Fruit fly (Drosophila melanogaster) whole organism, pupa: ENCODE data around the gene CG31871.

ENCODE experiments used
- CG10348 ChIP-seq: fragments of 200-800 bp; sonication (Bioruptor generic); IDR thresholded peaks from 2 replicates; pipeline ENCODE4 v1.3.6; 2022; ENCODE audit warnings: missing biosample characterization, missing genetic modification characterization
- CG12605 ChIP-seq: fragments of 200-800 bp; sonication (Bioruptor generic); IDR thresholded peaks from 2 replicates; pipeline ENCODE4 v1.3.6; 2022; ENCODE audit warnings: missing biosample characterization, missing genetic modification characterization
- CG13204 ChIP-seq: fragments of 200-800 bp; sonication (Bioruptor generic); optimal IDR thresholded peaks from 2 replicates; lab custom pipeline; 2018; ENCODE audit warnings: missing biosample characterization, mild to moderate bottlenecking, missing genetic modification characterization, moderate library complexity
- CG14655 ChIP-seq: fragments of 200-800 bp; sonication (Bioruptor generic); optimal IDR thresholded peaks from 3 replicates; lab custom pipeline; 2017; ENCODE audit warnings: mild to moderate bottlenecking, missing biosample characterization, missing genetic modification reagents, missing genetic modification characterization
- CG15710 ChIP-seq: fragments of 200-800 bp; sonication (Bioruptor generic); optimal IDR thresholded peaks from 2 replicates; lab custom pipeline; 2018; ENCODE audit warnings: missing biosample characterization, mild to moderate bottlenecking, missing genetic modification characterization, moderate library complexity
- CG17806 ChIP-seq: fragments of 200-800 bp; sonication (Bioruptor generic); optimal IDR thresholded peaks from 2 replicates; lab custom pipeline; 2018; ENCODE audit warnings: missing biosample characterization, mild to moderate bottlenecking, missing genetic modification characterization, moderate library complexity
- CG32121 ChIP-seq: fragments of 200-800 bp; sonication (Bioruptor generic); IDR thresholded peaks from 2 replicates; pipeline ENCODE4 v1.3.6; 2022; ENCODE audit warnings: missing biosample characterization, missing genetic modification characterization
- CG34367 ChIP-seq: fragments of 200-800 bp; sonication (Bioruptor generic); optimal IDR thresholded peaks from 2 replicates; lab custom pipeline; 2018; ENCODE audit warnings: missing biosample characterization, mild to moderate bottlenecking, missing genetic modification characterization
- CG8159 ChIP-seq: fragments of 200-800 bp; sonication (Bioruptor generic); optimal IDR thresholded peaks from 3 replicates; lab custom pipeline; 2018; ENCODE audit warnings: missing biosample characterization, mild to moderate bottlenecking, missing genetic modification characterization, moderate library complexity
- CG8301 ChIP-seq: fragments of 200-800 bp; sonication (Bioruptor generic); optimal IDR thresholded peaks from 2 replicates; lab custom pipeline; 2018; ENCODE audit warnings: missing biosample characterization, mild to moderate bottlenecking, missing genetic modification characterization
- CG9948 ChIP-seq: fragments of 200-800 bp; sonication (Bioruptor generic); optimal IDR thresholded peaks from 2 replicates; lab custom pipeline; 2018; ENCODE audit warnings: missing biosample characterization, mild to moderate bottlenecking, missing genetic modification characterization, moderate library complexity
- D1 ChIP-seq: fragments of 200-800 bp; sonication (Bioruptor generic); optimal IDR thresholded peaks from 2 replicates; lab custom pipeline; 2018; ENCODE audit warnings: missing biosample characterization, mild to moderate bottlenecking, missing genetic modification characterization, moderate library complexity
- EcR ChIP-seq: fragments of 200-800 bp; sonication (Bioruptor generic); optimal IDR thresholded peaks from 3 replicates; lab custom pipeline; 2019; ENCODE audit warnings: missing biosample characterization, missing genetic modification characterization, mild to moderate bottlenecking, moderate library complexity, missing genetic modification reagents
- Ets98B ChIP-seq: fragments of 200-800 bp; sonication (Bioruptor generic); IDR thresholded peaks from 2 replicates; pipeline ENCODE4 v1.3.6; 2022; ENCODE audit warnings: missing biosample characterization, missing genetic modification characterization
- Pif1A ChIP-seq: fragments of 200-800 bp; sonication (Bioruptor generic); optimal IDR thresholded peaks from 3 replicates; lab custom pipeline; 2016; ENCODE audit warnings: missing biosample characterization, missing genetic modification characterization
- Pif1B ChIP-seq: fragments of 200-800 bp; sonication (Bioruptor generic); optimal IDR thresholded peaks from 3 replicates; lab custom pipeline; 2016; ENCODE audit warnings: missing biosample characterization, missing genetic modification characterization
- Snoo ChIP-seq: fragments of 200-800 bp; sonication (Bioruptor generic); optimal IDR thresholded peaks from 3 replicates; lab custom pipeline; 2017; ENCODE audit warnings: missing biosample characterization, mild to moderate bottlenecking, missing genetic modification characterization, inconsistent platforms
- fd96Ca ChIP-seq: fragments of 200-800 bp; sonication (Bioruptor generic); IDR thresholded peaks from 3 replicates; pipeline ENCODE4 v1.3.6; 2022; ENCODE audit warnings: missing biosample characterization, missing genetic modification characterization
- gl ChIP-seq: fragments of 200-800 bp; sonication (Bioruptor generic); optimal IDR thresholded peaks from 2 replicates; lab custom pipeline; 2018; ENCODE audit warnings: missing biosample characterization, mild to moderate bottlenecking, missing genetic modification characterization
- rn ChIP-seq: fragments of 200-800 bp; sonication (Bioruptor generic); IDR thresholded peaks from 2 replicates; pipeline ENCODE4 v1.3.6; 2022; ENCODE audit warnings: missing biosample characterization, missing genetic modification characterization

Gene CG31871

DNA sequence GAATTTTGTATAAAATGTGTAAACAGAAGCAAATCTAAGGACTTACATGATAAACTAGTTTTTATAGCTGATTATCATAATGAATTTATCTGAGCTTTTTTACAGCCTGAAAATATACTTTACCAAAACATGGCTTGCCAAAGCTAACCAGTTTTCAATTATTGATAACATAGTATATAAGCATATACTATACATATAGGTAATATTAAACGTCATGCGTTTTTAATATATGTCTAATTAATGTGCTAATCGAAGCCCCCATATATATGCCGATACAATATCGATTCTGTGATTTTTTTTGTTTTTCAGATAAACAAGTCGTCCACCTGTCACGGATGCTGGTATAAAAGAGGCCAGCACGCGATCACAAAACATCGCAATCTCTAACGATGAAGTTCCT lies 19.7 kb downstream of the CG31871 start, which contains the start of gene CG17107:
CG17107 (plus strand) TSS at position 301 of the 400 bp plus-strand sequence.
- TF ChIP-seq Pif1A (no peak), rn (GFP tag; lab: Robert Waterston, UW) (no peak), fd96Ca (GFP tag; lab: Robert Waterston, UW) (no peak), EcR (no peak), CG17806 (tag; lab: Kevin White, UChicago) (no peak), Ets98B (GFP tag; lab: Robert Waterston, UW) (no peak)

DNA sequence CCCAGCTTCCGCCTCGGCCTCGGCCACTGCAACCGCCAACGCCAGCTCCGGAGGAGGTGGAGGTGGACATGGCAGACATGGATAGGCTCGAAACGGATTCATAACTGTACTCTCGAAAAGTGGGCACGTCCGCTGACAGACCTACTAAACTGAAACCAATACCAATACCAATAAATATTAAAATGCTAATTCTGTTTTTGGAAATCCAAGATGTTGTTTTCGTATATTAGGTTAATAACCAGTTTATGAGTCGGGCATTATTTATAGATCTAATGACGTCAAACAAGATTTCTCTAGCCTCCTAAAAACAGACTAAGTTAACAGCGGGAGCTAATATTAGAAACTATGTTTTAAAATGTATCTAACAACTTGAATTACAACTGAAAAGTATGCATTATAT lies 20.3 kb downstream of the CG31871 start:
- TF ChIP-seq D1 (no peak), CG34367 (no peak), CG8159 (tag; lab: Kevin White, UChicago) (no peak), CG32121 (GFP tag; lab: Robert Waterston, UW) (no peak), gl (tag; lab: Kevin White, UChicago) (no peak), fd96Ca (GFP tag; lab: Robert Waterston, UW) (no peak), CG9948 (tag; lab: Kevin White, UChicago) (no peak), CG13204 (GFP tag; lab: Kevin White, UChicago) (no peak), Pif1A (no peak), CG17806 (tag; lab: Kevin White, UChicago) (no peak), EcR (no peak), rn (GFP tag; lab: Robert Waterston, UW) (no peak), CG10348 (GFP tag; lab: Robert Waterston, UW) (no peak)

DNA sequence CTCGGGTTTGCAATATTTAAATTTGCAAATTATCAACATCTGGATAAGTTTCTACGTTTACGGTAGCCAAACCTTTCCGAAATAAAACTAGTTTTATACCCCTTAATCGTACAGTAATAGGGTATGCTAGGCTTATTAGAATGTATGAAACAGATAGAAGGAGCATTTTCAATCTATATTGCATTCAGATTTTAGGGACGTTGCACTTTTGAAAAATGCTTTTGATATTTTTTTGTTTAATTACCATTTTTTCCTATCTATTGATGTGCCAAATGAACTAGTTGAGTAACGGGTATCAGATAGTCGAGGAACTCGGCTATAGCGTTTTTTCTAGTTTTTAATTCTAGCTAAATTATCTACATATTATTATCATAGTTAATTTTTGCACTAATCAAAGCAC lies 21.0 kb downstream of the CG31871 start:
- TF ChIP-seq CG8301 (tag; lab: Kevin White, UChicago) (no peak), CG10348 (GFP tag; lab: Robert Waterston, UW) (no peak)

DNA sequence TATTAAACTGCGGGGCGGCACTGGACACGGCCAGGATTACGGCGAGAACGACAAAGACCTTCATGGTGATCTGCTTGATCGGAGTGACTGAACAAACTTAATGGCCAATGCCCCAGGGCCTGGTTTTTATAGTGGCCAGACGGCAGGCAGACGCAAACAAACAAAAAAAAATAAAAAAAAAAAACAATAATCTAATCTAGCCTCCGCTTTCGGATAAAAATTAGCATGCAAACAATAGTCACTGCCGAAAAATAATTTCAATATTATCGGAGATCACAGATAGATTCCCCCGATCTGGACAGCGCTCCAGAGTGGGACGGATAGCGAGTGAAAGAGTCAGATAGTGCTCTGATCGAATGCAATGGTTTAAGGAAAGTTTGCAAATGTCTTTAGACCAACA lies 22.4 kb downstream of the CG31871 start, which contains the start of gene CG7299:
CG7299 (minus strand) TSS at position 101 of the 400 bp plus-strand sequence.
- TF ChIP-seq CG14655 (GFP tag; lab: Kevin White, UChicago) (no peak), gl (tag; lab: Kevin White, UChicago) (no peak)

DNA sequence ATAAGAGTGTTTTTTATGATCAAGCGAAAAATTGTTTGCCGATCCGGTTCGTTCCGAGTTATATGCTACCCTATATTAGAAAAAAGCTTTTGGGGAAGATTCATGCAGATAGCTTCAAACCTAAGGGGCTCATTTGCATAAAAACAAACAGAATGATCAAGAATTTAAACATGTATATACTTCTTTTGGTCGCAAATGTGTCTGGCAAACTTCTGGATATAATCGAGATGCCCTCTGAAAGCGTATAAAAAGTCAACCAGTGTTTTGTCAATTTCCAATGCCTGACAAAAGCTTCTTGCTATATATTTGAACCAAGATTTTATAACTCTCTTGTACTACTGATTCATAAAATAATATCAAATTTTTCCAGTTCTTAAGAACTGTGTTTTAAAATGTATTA lies 23.8 kb downstream of the CG31871 start:
- no peak for TF ChIP-seq Pif1A
- TF ChIP-seq CG8301 (tag; lab: Kevin White, UChicago), result no peak
- no peak for TF ChIP-seq CG8159 (tag; lab: Kevin White, UChicago)
- no peak for TF ChIP-seq rn (GFP tag; lab: Robert Waterston, UW)
- no peak for TF ChIP-seq Pif1B (GFP tag; lab: Kevin White, UChicago)
- TF ChIP-seq CG9948 (tag; lab: Kevin White, UChicago), result no peak
- no peak for TF ChIP-seq EcR
- TF ChIP-seq Ets98B (GFP tag; lab: Robert Waterston, UW), result no peak
- no peak for TF ChIP-seq CG14655 (GFP tag; lab: Kevin White, UChicago)

DNA sequence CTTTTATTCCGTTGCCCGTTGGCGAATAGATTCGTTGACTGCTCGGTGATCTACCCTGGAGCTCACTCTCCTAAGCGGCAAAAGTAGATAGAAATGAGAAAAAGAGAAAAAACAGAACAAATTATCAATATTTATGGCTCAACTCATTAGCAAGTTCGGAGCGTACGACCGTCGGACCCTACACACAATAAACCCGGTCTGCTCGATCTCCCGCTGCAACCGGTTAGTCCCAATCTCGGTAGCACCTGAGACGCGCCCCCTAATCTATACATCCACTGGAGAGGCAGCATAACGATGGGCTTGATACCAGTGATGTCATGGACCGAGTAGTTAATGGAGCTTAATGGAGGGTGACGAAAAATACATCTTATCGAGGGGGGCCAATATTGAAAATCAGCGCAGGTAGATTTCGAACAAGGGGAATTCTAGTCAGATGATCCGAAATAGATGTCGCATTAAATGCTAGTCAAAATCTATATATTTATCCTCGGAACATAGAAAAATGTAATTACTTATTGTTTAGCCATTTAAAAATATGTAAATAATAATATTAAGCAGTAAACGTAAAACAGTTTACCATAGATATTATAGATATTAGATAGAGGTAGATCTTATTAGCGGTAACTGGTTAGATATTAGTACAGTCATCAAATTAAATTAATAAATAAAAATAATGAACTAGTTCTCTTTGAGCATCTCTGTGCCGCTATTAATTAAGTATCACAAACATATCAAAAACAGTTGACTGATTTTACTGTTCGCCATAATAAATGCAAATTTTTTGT lies 25.3 kb downstream of the CG31871 start, which contains the start of gene CG7296:
CG7296 (minus strand) TSS at position 58 of the 785 bp plus-strand sequence.
- TF ChIP-seq CG8301 (tag; lab: Kevin White, UChicago) (no peak), Ets98B (GFP tag; lab: Robert Waterston, UW) (no peak), Snoo (tag; lab: Kevin White, UChicago) (no peak), fd96Ca (GFP tag; lab: Robert Waterston, UW) (no peak), CG12605 (no peak), Pif1A (no peak), CG15710 (no peak), gl (tag; lab: Kevin White, UChicago) (no peak), CG10348 (GFP tag; lab: Robert Waterston, UW) (no peak), CG34367 (no peak), EcR (no peak), rn (GFP tag; lab: Robert Waterston, UW) (no peak), D1 (no peak), CG32121 (GFP tag; lab: Robert Waterston, UW) (no peak)

DNA sequence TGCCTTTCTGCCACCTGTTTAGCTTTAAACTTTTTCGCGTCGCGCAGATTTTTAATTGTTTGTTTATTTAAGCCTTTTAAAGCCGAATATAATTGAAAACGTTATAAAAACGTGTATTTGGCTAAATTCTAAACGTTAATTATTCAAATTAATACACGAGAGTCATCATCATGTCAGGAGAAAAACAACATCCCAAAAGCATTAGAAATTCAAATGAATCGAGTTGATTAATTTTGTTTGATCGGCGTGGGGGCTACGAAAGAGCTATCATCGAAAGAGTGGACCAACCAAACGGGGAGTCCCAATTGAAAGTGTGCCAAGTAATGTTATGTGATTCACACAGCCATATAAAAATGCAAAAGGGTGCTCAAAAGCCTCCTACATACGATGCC lies 25.9 kb downstream of the CG31871 start:
- TF ChIP-seq CG32121 (GFP tag; lab: Robert Waterston, UW), result no peak
- no peak for TF ChIP-seq CG17806 (tag; lab: Kevin White, UChicago)
- no peak for TF ChIP-seq D1
- no peak for TF ChIP-seq CG12605
- no peak for TF ChIP-seq CG34367
- TF ChIP-seq fd96Ca (GFP tag; lab: Robert Waterston, UW), result no peak
- TF ChIP-seq, all 21 proteins: peak for 0

DNA sequence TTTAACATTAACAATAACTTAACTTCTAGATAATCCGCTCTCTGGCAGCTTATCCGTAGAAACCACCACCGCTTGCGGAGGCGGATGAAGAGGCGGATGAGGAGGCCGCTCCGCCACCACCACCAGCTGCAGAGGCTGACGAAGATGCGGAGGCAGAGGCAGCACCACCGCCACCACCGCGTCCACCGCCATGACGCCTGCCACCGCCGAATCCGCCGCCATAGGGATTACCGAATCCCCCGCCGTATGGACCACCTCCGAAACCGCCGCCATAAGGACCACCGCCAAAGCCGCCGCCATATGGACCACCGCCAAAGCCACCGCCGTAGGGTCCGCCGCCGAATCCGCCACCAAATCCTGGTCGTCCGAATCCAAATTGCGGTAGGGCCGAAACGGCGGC lies 26.9 kb downstream of the CG31871 start:
- no peak for TF ChIP-seq CG34367
- TF ChIP-seq CG12605, result no peak
- TF ChIP-seq CG10348 (GFP tag; lab: Robert Waterston, UW), result no peak
- no peak for TF ChIP-seq Snoo (tag; lab: Kevin White, UChicago)
- TF ChIP-seq rn (GFP tag; lab: Robert Waterston, UW), result no peak
- no peak for TF ChIP-seq Pif1B (GFP tag; lab: Kevin White, UChicago)
- no peak for TF ChIP-seq gl (tag; lab: Kevin White, UChicago)
- no peak for TF ChIP-seq EcR
- TF ChIP-seq, all 21 proteins: peak for 0
